Worm (Caenorhabditis elegans): ENCODE measurements around the gene srx-21.

The srx-21 gene

DNA sequence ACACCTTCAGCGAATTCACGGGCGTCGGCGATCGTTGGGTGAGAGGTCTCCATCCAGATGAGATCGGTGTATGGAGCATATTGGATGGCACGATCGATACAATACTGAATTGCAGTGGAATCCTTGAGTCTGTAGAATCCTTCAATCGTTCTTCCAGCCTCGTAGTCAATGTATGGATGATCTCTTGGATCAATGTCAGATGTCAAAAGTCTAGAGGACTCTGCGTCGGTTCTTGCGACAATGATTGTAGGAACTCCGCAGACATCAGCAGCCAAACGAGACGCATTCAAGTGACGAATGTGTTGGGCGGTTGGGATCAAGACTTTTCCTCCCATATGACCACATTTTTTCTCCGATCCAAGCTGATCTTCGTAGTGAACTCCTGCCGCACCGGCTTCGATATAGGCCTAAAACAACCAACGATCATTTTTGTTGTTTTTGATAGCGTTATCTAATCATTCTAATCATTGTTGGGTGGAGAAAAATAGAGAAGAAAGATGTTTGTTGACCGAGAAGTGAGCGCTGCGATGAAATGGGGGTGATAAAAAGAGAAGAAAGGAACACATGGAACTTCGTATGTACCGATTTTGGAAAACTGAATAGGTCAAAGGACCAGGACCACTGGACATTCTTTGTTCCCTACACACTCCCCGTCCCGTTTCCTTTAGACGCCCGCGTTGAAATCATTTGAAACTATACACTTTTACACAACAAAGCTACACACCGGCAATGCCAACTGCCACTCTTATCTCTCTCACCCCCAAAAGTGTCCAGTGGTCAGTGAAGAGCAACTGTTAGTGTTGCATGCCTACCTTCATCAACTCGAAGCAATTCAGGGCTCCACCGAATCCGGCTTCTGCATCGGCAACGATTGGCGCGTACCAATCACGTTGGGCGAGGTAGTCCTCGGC, 50.0 kb downstream of the srx-21 start (continued):
- TF ChIP-seq snpc-4 (GFP tag; optimal IDR thresholded peaks at IDR 0.05): no peak
- TF ChIP-seq snpc-4 (tag; optimal IDR thresholded peaks at IDR 0.05): no peak
- TF ChIP-seq ekl-4 (GFP tag; IDR thresholded peaks at IDR 0.05): no peak
- TF ChIP-seq Y53F4B.3 (GFP tag; IDR thresholded peaks at IDR 0.05): no peak
- TF ChIP-seq dox-1 (GFP tag; IDR thresholded peaks at IDR 0.05): no peak
- no peak for TF ChIP-seq ztf-26 (tag; optimal IDR thresholded peaks at IDR 0.05)
- peak; percentile 41; the same call in 1 of the 2 replicates for TF ChIP-seq Y56A3A.18 (GFP tag; IDR thresholded peaks at IDR 0.05)

DNA sequence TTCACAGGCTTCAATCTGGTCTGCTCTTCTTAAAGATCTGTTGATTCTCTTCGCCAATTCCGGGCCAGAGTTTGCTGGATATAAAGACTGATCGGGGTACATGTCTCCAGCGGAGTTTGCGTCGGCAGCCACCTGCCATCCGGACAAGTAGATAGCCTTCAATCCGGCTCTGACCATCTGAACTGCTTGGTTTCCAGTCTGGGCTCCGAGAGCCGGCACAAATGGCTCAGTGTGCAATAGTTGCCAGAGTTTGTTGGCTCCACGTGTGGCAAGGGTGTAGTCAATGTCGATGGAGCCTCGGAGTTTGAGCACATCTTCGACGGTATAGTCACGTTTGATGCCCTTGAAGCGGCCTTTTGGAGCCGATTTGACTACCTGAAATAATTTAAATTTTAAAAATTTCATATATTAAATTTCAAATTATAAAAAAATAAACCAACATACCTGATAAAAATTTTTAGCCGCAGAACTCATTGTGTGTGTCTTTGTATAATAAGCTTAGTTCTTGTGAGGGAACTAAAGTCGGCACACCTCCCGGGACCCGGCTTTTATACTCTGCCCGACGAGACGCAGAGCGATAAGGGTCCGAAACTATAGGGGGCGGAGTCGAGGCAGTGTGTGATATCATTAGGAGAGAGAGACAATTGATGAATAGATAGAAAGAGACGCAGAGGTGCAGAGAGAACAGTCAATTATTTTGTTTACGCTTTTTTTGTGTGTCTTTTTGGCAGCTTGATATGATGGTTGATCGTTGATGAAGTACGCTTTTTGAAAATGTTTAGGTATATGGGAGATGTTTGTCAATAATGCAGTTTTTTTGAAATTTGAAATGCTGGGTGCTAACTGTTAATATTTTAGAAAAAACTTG, 50.9 kb downstream of the srx-21 start, which contains the start of the genes icl-1 and srh-2:
Gene icl-1, minus strand, starts transcription at position 521 of the 868 bp plus-strand sequence.
Gene srh-2, plus strand, starts transcription at position 818 of the 868 bp plus-strand sequence.
- TF ChIP-seq him-1 (tag; optimal IDR thresholded peaks at IDR 0.05): no peak
- no peak for TF ChIP-seq T07F8.4 (tag; optimal IDR thresholded peaks at IDR 0.05)
- TF ChIP-seq lin-40 (tag; optimal IDR thresholded peaks at IDR 0.05): peak; percentile 18
- TF ChIP-seq hmg-20 (GFP tag; IDR thresholded peaks at IDR 0.05): no peak
- TF ChIP-seq C17E4.6 (GFP tag; IDR thresholded peaks at IDR 0.05): no peak
- no peak for TF ChIP-seq F57C9.4 (tag; optimal IDR thresholded peaks at IDR 0.05)
- TF ChIP-seq lsy-27 (tag; optimal IDR thresholded peaks at IDR 0.05; ENCODE audit: borderline replicate concordance, insufficient read depth): no peak
- peak; percentile 37; the same call in 1 of the 2 replicates for TF ChIP-seq hmg-1.2 (GFP tag; IDR thresholded peaks at IDR 0.05)
- no peak for TF ChIP-seq hlh-12 (tag; optimal IDR thresholded peaks at IDR 0.05)
- peak; percentile 21 for TF ChIP-seq tlf-1 (GFP tag; optimal IDR thresholded peaks at IDR 0.05)
- no peak for TF ChIP-seq F55B11.4 (tag; optimal IDR thresholded peaks at IDR 0.05; ENCODE audit: borderline replicate concordance, insufficient read depth)
- no peak for TF ChIP-seq bed-2 (GFP tag; IDR thresholded peaks at IDR 0.05)
- TF ChIP-seq ceh-40 (GFP tag; IDR thresholded peaks at IDR 0.05): no peak
- peak; percentile 56 for TF ChIP-seq mcd-1 (GFP tag; IDR thresholded peaks at IDR 0.05)
- no peak for TF ChIP-seq F39B2.1 (GFP tag; IDR thresholded peaks at IDR 0.05)
- TF ChIP-seq nfya-2 (GFP tag; IDR thresholded peaks at IDR 0.05): no peak
- TF ChIP-seq repo-1 (tag; optimal IDR thresholded peaks at IDR 0.05): peak; percentile 97
- TF ChIP-seq dpl-1 (GFP tag; optimal IDR thresholded peaks at IDR 0.05): no peak
- peak; percentile 72 for TF ChIP-seq ztf-26 (tag; optimal IDR thresholded peaks at IDR 0.05)
- TF ChIP-seq D2030.7 (GFP tag; IDR thresholded peaks at IDR 0.05): no peak
- TF ChIP-seq ztf-6 (GFP tag; IDR thresholded peaks at IDR 0.05): no peak
- no peak for TF ChIP-seq unc-62 (GFP tag; optimal IDR thresholded peaks at IDR 0.05)
- TF ChIP-seq ZK185.1 (tag; optimal IDR thresholded peaks at IDR 0.05; ENCODE audit: poor library complexity, severe bottlenecking): peak; percentile 27
- TF ChIP-seq ztf-25 (GFP tag; IDR thresholded peaks at IDR 0.05): 0 out of 2 replicates have a peak, but pooled peaks have one; percentile 46
- TF ChIP-seq nhr-27 (tag; optimal IDR thresholded peaks at IDR 0.05): no peak
- peak; percentile 60 for TF ChIP-seq pha-4 (tag; optimal IDR thresholded peaks at IDR 0.05)
- TF ChIP-seq F57A8.1 (GFP tag; optimal IDR thresholded peaks at IDR 0.05): no peak
- TF ChIP-seq sea-2 (GFP tag; IDR thresholded peaks at IDR 0.05): no peak
- no peak for TF ChIP-seq efl-1 (GFP tag; optimal IDR thresholded peaks at IDR 0.05)
- TF ChIP-seq dpff-1 (tag; optimal IDR thresholded peaks at IDR 0.05): peak; percentile 68
- TF ChIP-seq gei-17 (GFP tag; optimal IDR thresholded peaks at IDR 0.05): peak; percentile 35
- TF ChIP-seq ztf-28 (GFP tag; IDR thresholded peaks at IDR 0.05): 0 out of 2 replicates have a peak, but pooled peaks have one; percentile 46
- TF ChIP-seq atf-7 (tag; optimal IDR thresholded peaks at IDR 0.05): peak; percentile 47
- TF ChIP-seq mes-4 (tag; optimal IDR thresholded peaks at IDR 0.05): no peak
- TF ChIP-seq ceh-91 (GFP tag; IDR thresholded peaks at IDR 0.05): no peak
- no peak for TF ChIP-seq attf-5 (GFP tag; optimal IDR thresholded peaks at IDR 0.05)
- no peak for TF ChIP-seq lsl-1 (GFP tag; optimal IDR thresholded peaks at IDR 0.05)
- no peak for TF ChIP-seq ceh-27 (GFP tag; optimal IDR thresholded peaks at IDR 0.05)
